Worm (Caenorhabditis elegans): ENCODE data around the gene str-28.

str-28 gene

DNA sequence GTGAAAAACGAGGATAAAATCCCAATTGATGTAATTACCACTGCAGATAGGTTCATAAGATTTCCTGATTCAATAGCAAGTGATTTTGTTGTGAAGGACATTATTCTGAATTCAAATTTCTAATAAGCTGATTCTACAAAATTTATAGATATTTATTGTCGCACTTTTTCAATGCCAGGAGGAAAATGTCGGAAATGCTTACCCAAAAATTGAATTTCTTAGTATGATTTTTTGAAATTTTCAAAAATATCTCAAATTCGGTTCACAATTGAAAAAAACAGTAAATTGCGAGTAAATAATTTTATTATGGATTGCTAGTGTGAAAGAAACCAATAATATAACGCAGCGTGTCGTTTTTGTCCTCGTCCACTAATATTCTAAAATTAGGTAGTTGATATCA, 20.2 kb upstream of the str-28 start, which contains the start of gene srbc-10:
TSS of gene srbc-10 (minus strand) at position 101 of the 400 bp plus-strand sequence.
- TF ChIP-seq vab-7 (GFP tag; IDR thresholded peaks at IDR 0.05) (no peak), egl-43 (GFP tag; IDR thresholded peaks at IDR 0.05) (no peak), skn-1 (tag; optimal IDR thresholded peaks at IDR 0.05) (no peak), fos-1 (tag; optimal IDR thresholded peaks at IDR 0.05) (no peak)

DNA sequence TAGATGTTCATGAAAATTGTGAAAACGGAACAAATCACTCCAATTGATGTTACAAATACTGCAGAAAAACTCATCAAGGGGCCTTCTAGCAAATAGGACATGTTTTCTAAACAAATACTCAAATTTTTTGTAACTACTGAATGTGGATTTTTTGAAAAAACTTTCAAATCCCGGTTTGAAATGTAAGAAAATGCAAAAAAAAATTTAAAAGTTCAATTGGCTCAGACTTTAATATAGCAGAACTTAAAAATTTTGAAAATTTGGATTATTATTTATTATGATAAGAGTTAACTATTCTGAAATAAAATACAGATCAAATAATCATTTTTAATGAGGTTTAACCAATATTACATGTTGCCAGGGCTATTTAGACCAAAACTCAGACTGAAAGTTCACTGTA, 17.6 kb upstream of the str-28 start, which contains the start of gene srbc-9:
TSS of gene srbc-9 (minus strand) at position 101 of the 400 bp plus-strand sequence.
- TF ChIP-seq nhr-77 (tag; optimal IDR thresholded peaks at IDR 0.05) (no peak), ceh-62 (tag; optimal IDR thresholded peaks at IDR 0.05) (no peak), madf-5 (GFP tag; IDR thresholded peaks at IDR 0.05) (no peak), madf-9 (GFP tag; conservative IDR thresholded peaks at IDR 0.05) (no peak), F37D6.2 (tag; optimal IDR thresholded peaks at IDR 0.05) (no peak), unc-39 (tag; optimal IDR thresholded peaks at IDR 0.05) (no peak), Y5F2A.4 (GFP tag; optimal IDR thresholded peaks at IDR 0.05) (no peak), ztf-7 (tag; optimal IDR thresholded peaks at IDR 0.05) (no peak), nhr-25 (tag; optimal IDR thresholded peaks at IDR 0.05; ENCODE audit: borderline replicate concordance, insufficient read depth) (no peak), hlh-11 (tag; optimal IDR thresholded peaks at IDR 0.05) (no peak), saeg-2 (GFP tag; IDR thresholded peaks at IDR 0.05) (no peak), lim-7 (GFP tag; IDR thresholded peaks at IDR 0.05) (no peak), T26A8.4 (GFP tag; IDR thresholded peaks at IDR 0.05) (no peak)

DNA sequence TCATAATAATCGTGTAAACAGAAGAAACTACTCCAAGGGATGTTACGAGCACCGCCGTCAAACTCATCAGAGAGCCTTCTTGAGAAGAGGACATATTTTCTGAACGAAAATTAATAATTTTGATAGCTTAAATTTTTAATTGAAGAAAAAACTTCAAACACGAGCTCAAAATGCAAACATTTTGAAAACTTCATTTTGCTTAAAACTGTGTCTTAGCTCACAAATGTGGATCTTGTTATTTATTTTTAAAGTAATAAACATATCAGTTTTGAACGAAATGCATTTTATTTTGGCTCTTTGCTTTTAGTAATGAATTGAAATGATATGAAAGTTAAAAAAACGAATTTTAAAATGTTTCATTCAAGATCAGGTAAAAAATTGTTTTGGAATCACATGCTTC, 14.8 kb upstream of the str-28 start, which contains the start of gene srbc-7:
TSS of gene srbc-7 (minus strand) at position 101 of the 400 bp plus-strand sequence.
- no peak for TF ChIP-seq lin-29 (GFP tag; IDR thresholded peaks at IDR 0.05)
- TF ChIP-seq spr-1 (tag; optimal IDR thresholded peaks at IDR 0.05) = no peak
- TF ChIP-seq hif-1 (tag; optimal IDR thresholded peaks at IDR 0.05) = no peak
- no peak for TF ChIP-seq ama-1 (optimal IDR thresholded peaks at IDR 0.05)
- TF ChIP-seq aha-1 (tag) = no peak
- no peak for TF ChIP-seq tra-1 (GFP tag; IDR thresholded peaks at IDR 0.05)
- no peak for TF ChIP-seq hmg-1.1 (GFP tag; IDR thresholded peaks at IDR 0.05)
- no peak for TF ChIP-seq daf-12 (tag; optimal IDR thresholded peaks at IDR 0.05)
- no peak for TF ChIP-seq Y5F2A.4 (GFP tag; optimal IDR thresholded peaks at IDR 0.05)
- TF ChIP-seq nhr-10 (tag; optimal IDR thresholded peaks at IDR 0.05) = no peak
- no peak for TF ChIP-seq ceh-62 (tag; optimal IDR thresholded peaks at IDR 0.05)

DNA sequence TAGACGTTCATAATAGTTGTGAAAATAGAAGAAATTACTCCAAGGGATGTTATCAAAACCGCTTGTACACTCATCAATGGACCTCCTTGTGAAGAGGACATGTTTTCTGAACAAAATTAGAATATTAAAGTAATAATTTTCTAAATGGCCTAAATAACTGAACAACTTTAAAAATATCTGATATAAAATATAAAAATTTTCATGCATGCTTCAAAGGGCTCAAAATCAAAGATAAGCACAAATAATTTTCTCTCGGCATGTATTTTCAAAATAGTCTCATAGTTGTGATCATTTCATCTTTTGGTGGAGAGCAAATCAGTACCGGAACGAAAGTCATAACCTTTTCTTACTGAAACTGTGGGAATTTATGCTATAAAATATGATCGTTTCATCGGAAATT, 12.3 kb upstream of the str-28 start, which contains the start of gene srbc-8:
TSS of gene srbc-8 (minus strand) at position 101 of the 400 bp plus-strand sequence.
- no peak for TF ChIP-seq cey-2 (tag; optimal IDR thresholded peaks at IDR 0.05; ENCODE audit: borderline replicate concordance, insufficient read depth)
- no peak for TF ChIP-seq dpl-1 (GFP tag; optimal IDR thresholded peaks at IDR 0.05)
- TF ChIP-seq Y75B8A.6 (GFP tag; IDR thresholded peaks at IDR 0.05) = no peak
- no peak for TF ChIP-seq mdl-1 (tag; optimal IDR thresholded peaks at IDR 0.05)
- TF ChIP-seq mep-1 (tag; optimal IDR thresholded peaks at IDR 0.05) = no peak
- TF ChIP-seq rbr-2 (tag; optimal IDR thresholded peaks at IDR 0.05) = no peak
- TF ChIP-seq nhr-111 (GFP tag; optimal IDR thresholded peaks at IDR 0.05) = no peak
- no peak for TF ChIP-seq attf-4 (tag; optimal IDR thresholded peaks at IDR 0.05)
- no peak for TF ChIP-seq aha-1 (tag)

DNA sequence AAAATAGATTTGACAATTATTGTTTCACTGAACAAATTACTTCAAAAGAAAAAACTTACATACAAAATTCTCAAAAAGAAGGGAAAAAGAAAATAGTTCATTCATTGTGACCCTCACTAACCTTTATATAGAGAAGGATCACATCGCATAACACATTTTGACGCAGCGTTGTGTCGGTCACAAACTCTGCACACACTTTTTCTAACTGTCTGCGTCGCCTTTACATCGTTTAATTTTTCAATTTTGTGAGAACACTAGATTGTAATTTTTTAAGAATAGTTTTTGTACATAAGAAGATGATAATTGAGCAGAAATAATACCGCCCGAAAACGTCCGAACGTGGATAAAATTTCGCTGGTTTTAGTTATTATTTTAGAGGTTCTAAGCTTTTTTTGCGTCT, 8.2 kb upstream of the str-28 start, which contains the start of gene C18B10.6:
TSS of gene C18B10.6 (minus strand) at position 101 of the 400 bp plus-strand sequence.
- TF ChIP-seq F10B5.3 (tag; optimal IDR thresholded peaks at IDR 0.05) = no peak
- TF ChIP-seq sdz-12 (GFP tag; optimal IDR thresholded peaks at IDR 0.05) = no peak
- TF ChIP-seq lin-13 (GFP tag; optimal IDR thresholded peaks at IDR 0.05) = no peak
- TF ChIP-seq lin-38 (GFP tag; IDR thresholded peaks at IDR 0.05) = no peak
- TF ChIP-seq aha-1 (tag) = no peak
- no peak for TF ChIP-seq hmg-1.1 (GFP tag; IDR thresholded peaks at IDR 0.05)
- TF ChIP-seq dmd-6 (GFP tag; IDR thresholded peaks at IDR 0.05) = no peak
- no peak for TF ChIP-seq arid-1 (GFP tag; conservative IDR thresholded peaks at IDR 0.05)
- TF ChIP-seq mdt-29 (GFP tag; IDR thresholded peaks at IDR 0.05) = no peak
- no peak for TF ChIP-seq nhr-111 (GFP tag; optimal IDR thresholded peaks at IDR 0.05)
- TF ChIP-seq unc-62 (GFP tag; optimal IDR thresholded peaks at IDR 0.05 in 1 of 2) = no peak
- TF ChIP-seq unc-62 (tag; optimal IDR thresholded peaks at IDR 0.05) = no peak
- no peak for TF ChIP-seq spr-3 (GFP tag; optimal IDR thresholded peaks at IDR 0.05)
- TF ChIP-seq jun-1 (tag; optimal IDR thresholded peaks at IDR 0.05) = no peak
